Worm (Caenorhabditis elegans) whole organism, late embryonic: Measurements from ENCODE around the gene T13C5.6.

Source experiments
- ceh-9 ChIP-seq: sonication (generic microtip); optimal IDR thresholded peaks from 2 replicates; lab custom pipeline; 2016; ENCODE audit warnings: mild to moderate bottlenecking, missing genetic modification characterization, inconsistent platforms, missing compliant biosample characterization
- dmd-4 ChIP-seq: sonication (generic microtip); optimal IDR thresholded peaks from 2 replicates; lab custom pipeline; 2016; ENCODE audit warnings: borderline replicate concordance, missing genetic modification characterization, missing compliant biosample characterization
- eyg-1 ChIP-seq: sonication (generic microtip); optimal IDR thresholded peaks from 2 replicates; lab custom pipeline; 2016; ENCODE audit warnings: missing genotype, missing genetic modification characterization, missing compliant biosample characterization
- pros-1 ChIP-seq: fragments of 150-350 bp; optimal IDR thresholded peaks from 2 replicates; lab custom pipeline; 2014; ENCODE audit warnings: missing biosample characterization, missing genetic modification reagents, missing genetic modification characterization
- tbx-2 ChIP-seq: sonication (generic microtip); optimal IDR thresholded peaks from 2 replicates; lab custom pipeline; 2016; ENCODE audit warnings: missing genetic modification characterization, missing compliant biosample characterization
- unc-3 ChIP-seq, 2 experiments: fragments of 200-800 bp in 1 of 2; sonication (Bioruptor generic) in 1 of 2; sonication (generic microtip) in 1 of 2; conservative IDR thresholded peaks in 1 of 2; optimal IDR thresholded peaks in 1 of 2; 2 replicates each; pipeline versions ENCODE4 v1.3.6 to Lab custom; 2016 to 2022; ENCODE audit warnings: missing compliant biosample characterization in 2 of 2, missing genetic modification characterization in 2 of 2, missing genetic modification reagents in 1 of 2

ce11 chrX:6251947-6252617 is 44.6 kb upstream of the T13C5.6 start:
- TF ChIP-seq dmd-4: no peak
- no peak for TF ChIP-seq tbx-2 (tag; lab: Kevin White, UChicago)
- TF ChIP-seq eyg-1: no peak
- TF ChIP-seq ceh-9: no peak
- TF ChIP-seq unc-3 (GFP tag; conservative IDR thresholded peaks at IDR 0.05; lab: Robert Waterston, UW): no peak
- TF ChIP-seq unc-3 (tag; optimal IDR thresholded peaks at IDR 0.05; lab: Kevin White, UChicago): no peak
- peak; percentile 59 for TF ChIP-seq pros-1 (tag; lab: Kevin White, UChicago)
